Worm (Caenorhabditis elegans) whole organism, mixed stage, embryonic: Measurements from ENCODE around the gene srh-141.

ENCODE experiments used
- M03D4.4 ChIP-seq: sonication (generic microtip); optimal IDR thresholded peaks from 2 replicates; lab custom pipeline; 2017; ENCODE audit warnings: mild to moderate bottlenecking, missing genetic modification characterization, missing compliant biosample characterization
- bed-3 ChIP-seq: fragments of 200-800 bp; sonication (Bioruptor generic); optimal IDR thresholded peaks from 3 replicates; lab custom pipeline; 2018; ENCODE audit warnings: mild to moderate bottlenecking, missing genetic modification characterization, moderate library complexity, missing compliant biosample characterization
- blmp-1 ChIP-seq: fragments of 150-350 bp; optimal IDR thresholded peaks from 2 replicates; lab custom pipeline; 2014; ENCODE audit warnings: missing biosample characterization, missing genetic modification characterization
- ceh-39 ChIP-seq: fragments of 150-350 bp; optimal IDR thresholded peaks from 2 replicates; lab custom pipeline; 2014; ENCODE audit warnings: missing biosample characterization, missing genetic modification characterization
- ceh-43 ChIP-seq: fragments of 200-800 bp; sonication (Bioruptor generic); optimal IDR thresholded peaks from 2 replicates; lab custom pipeline; 2018; ENCODE audit warnings: mild to moderate bottlenecking, missing genetic modification characterization, moderate library complexity, missing compliant biosample characterization
- ceh-83 ChIP-seq: fragments of 200-800 bp; sonication (Bioruptor generic); optimal IDR thresholded peaks from 2 replicates; lab custom pipeline; 2018; ENCODE audit warnings: mild to moderate bottlenecking, missing genetic modification characterization, missing compliant biosample characterization
- ces-1 ChIP-seq: fragments of 150-350 bp; optimal IDR thresholded peaks from 2 replicates; lab custom pipeline; 2014; ENCODE audit warnings: missing biosample characterization, missing genetic modification reagents, missing genetic modification characterization
- cnd-1 ChIP-seq: fragments of 200-800 bp; sonication (Bioruptor generic); optimal IDR thresholded peaks from 2 replicates; lab custom pipeline; 2018; ENCODE audit warnings: mild to moderate bottlenecking, missing genetic modification characterization, missing compliant biosample characterization
- drap-1 ChIP-seq: fragments of 200-800 bp; sonication (Bioruptor generic); optimal IDR thresholded peaks from 3 replicates; lab custom pipeline; 2018; ENCODE audit warnings: mild to moderate bottlenecking, missing genetic modification characterization, missing compliant biosample characterization
- flh-1 ChIP-seq: fragments of 200-800 bp; sonication (Bioruptor generic); optimal IDR thresholded peaks from 2 replicates; lab custom pipeline; 2018; ENCODE audit warnings: mild to moderate bottlenecking, missing genetic modification characterization, moderate library complexity, missing compliant biosample characterization
- ham-2 ChIP-seq: fragments of 200-800 bp; sonication (Bioruptor generic); optimal IDR thresholded peaks from 2 replicates; lab custom pipeline; 2018; ENCODE audit warnings: mild to moderate bottlenecking, missing genetic modification characterization, missing compliant biosample characterization
- hlh-1 ChIP-seq: fragments of 150-350 bp; optimal IDR thresholded peaks from 2 replicates; lab custom pipeline; 2014; ENCODE audit warnings: missing biosample characterization, missing genetic modification reagents, missing genetic modification characterization
- lin-13 ChIP-seq: fragments of 150-350 bp; optimal IDR thresholded peaks from 2 replicates; lab custom pipeline; 2014; ENCODE audit warnings: missing biosample characterization, missing genetic modification characterization
- lin-32 ChIP-seq: fragments of 200-800 bp; sonication (Bioruptor generic); optimal IDR thresholded peaks from 2 replicates; lab custom pipeline; 2018; ENCODE audit warnings: mild to moderate bottlenecking, missing genetic modification characterization, missing compliant biosample characterization
- mab-5 ChIP-seq: fragments of 150-350 bp; optimal IDR thresholded peaks from 2 replicates; lab custom pipeline; 2014; ENCODE audit warnings: missing biosample characterization, missing genetic modification characterization
- mep-1 ChIP-seq: fragments of 150-350 bp; optimal IDR thresholded peaks from 2 replicates; lab custom pipeline; 2017; ENCODE audit warnings: missing biosample characterization, missing genetic modification reagents, missing genetic modification characterization, inconsistent platforms
- mls-2 ChIP-seq: sonication (generic microtip); optimal IDR thresholded peaks from 2 replicates; lab custom pipeline; 2016; ENCODE audit warnings: mild to moderate bottlenecking, missing genetic modification characterization, moderate library complexity, missing compliant biosample characterization
- nhr-12 ChIP-seq: fragments of 150-350 bp; optimal IDR thresholded peaks from 2 replicates; lab custom pipeline; 2014; ENCODE audit warnings: missing biosample characterization, missing genetic modification characterization
- nhr-2 ChIP-seq: fragments of 150-350 bp; optimal IDR thresholded peaks from 2 replicates; lab custom pipeline; 2014; ENCODE audit warnings: missing biosample characterization, missing genetic modification characterization
- nhr-237 ChIP-seq: fragments of 150-350 bp; optimal IDR thresholded peaks from 2 replicates; lab custom pipeline; 2014; ENCODE audit warnings: missing biosample characterization, missing genetic modification characterization
- nhr-28 ChIP-seq: fragments of 150-350 bp; optimal IDR thresholded peaks from 2 replicates; lab custom pipeline; 2014; ENCODE audit warnings: missing biosample characterization, missing genetic modification characterization
- nhr-76 ChIP-seq: sonication (generic microtip); optimal IDR thresholded peaks from 2 replicates; lab custom pipeline; 2017; ENCODE audit warnings: missing biosample characterization, missing genetic modification characterization
- pha-4 ChIP-seq: fragments of 150-350 bp; optimal IDR thresholded peaks from 2 replicates; lab custom pipeline; 2018; ENCODE audit warnings: missing biosample characterization, missing genetic modification reagents, missing genetic modification characterization
- sem-2 ChIP-seq: fragments of 200-800 bp; sonication (Bioruptor generic); optimal IDR thresholded peaks from 2 replicates; lab custom pipeline; 2018; ENCODE audit warnings: mild to moderate bottlenecking, missing genetic modification characterization, missing compliant biosample characterization
- snpc-4 ChIP-seq: fragments of 150-350 bp; optimal IDR thresholded peaks from 2 replicates; lab custom pipeline; 2014; ENCODE audit warnings: missing biosample characterization, missing genetic modification characterization
- sptf-1 ChIP-seq: sonication (generic microtip); optimal IDR thresholded peaks from 2 replicates; lab custom pipeline; 2017; ENCODE audit warnings: mild to moderate bottlenecking, missing genetic modification characterization, moderate library complexity, missing compliant biosample characterization
- tbx-8 ChIP-seq: fragments of 200-800 bp; sonication (Bioruptor generic); optimal IDR thresholded peaks from 2 replicates; lab custom pipeline; 2018; ENCODE audit warnings: mild to moderate bottlenecking, missing genetic modification characterization, moderate library complexity, missing compliant biosample characterization
- unc-120 ChIP-seq: sonication (generic microtip); optimal IDR thresholded peaks from 2 replicates; lab custom pipeline; 2017; ENCODE audit warnings: missing genetic modification characterization, missing compliant biosample characterization; ENCODE audit not compliant: poor library complexity, severe bottlenecking
- unc-39 ChIP-seq: fragments of 150-350 bp; optimal IDR thresholded peaks from 2 replicates; lab custom pipeline; 2014; ENCODE audit warnings: missing biosample characterization, missing genetic modification characterization
- unc-62 ChIP-seq: fragments of 150-350 bp; optimal IDR thresholded peaks from 2 replicates; lab custom pipeline; 2014; ENCODE audit warnings: missing biosample characterization, missing genetic modification reagents, missing genetic modification characterization
- zip-8 ChIP-seq: fragments of 150-350 bp; optimal IDR thresholded peaks from 2 replicates; lab custom pipeline; 2014; ENCODE audit warnings: missing biosample characterization, missing genetic modification characterization
- ztf-11 ChIP-seq: fragments of 150-350 bp; optimal IDR thresholded peaks from 2 replicates; lab custom pipeline; 2014; ENCODE audit warnings: missing biosample characterization, missing genetic modification characterization

Gene srh-141

DNA sequence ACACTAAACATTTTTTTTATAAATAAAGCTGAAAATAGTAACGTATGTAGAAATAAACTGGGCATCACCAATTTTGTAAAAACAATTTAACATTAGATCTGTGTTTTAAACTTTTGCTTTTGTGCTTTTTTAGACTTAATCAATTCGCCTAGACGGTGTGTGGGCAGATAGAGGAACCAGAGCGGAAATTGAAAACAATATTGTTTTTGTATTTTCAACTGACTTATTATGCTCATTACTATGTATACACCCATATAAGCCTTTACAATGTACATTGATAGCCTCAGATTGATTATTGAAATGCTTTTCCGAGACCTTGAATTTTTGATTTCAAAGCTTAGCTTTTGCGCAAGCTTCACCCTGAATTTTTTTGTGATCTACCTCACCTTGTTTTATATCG lies 13.8 kb upstream of the srh-141 start, which contains the start of gene str-73:
Gene str-73, plus strand, starts transcription at position 301 of the 400 bp plus-strand sequence.
- TF ChIP-seq tbx-8 (GFP tag; lab: Kevin White, UChicago) (no peak), zip-8 (tag; lab: Kevin White, UChicago) (no peak), mls-2 (no peak), nhr-28 (no peak), ztf-11 (tag; lab: Kevin White, UChicago) (no peak), nhr-2 (tag; lab: Kevin White, UChicago) (no peak), mab-5 (tag; lab: Kevin White, UChicago) (no peak), sptf-1 (no peak), flh-1 (GFP tag; lab: Kevin White, UChicago) (no peak)

DNA sequence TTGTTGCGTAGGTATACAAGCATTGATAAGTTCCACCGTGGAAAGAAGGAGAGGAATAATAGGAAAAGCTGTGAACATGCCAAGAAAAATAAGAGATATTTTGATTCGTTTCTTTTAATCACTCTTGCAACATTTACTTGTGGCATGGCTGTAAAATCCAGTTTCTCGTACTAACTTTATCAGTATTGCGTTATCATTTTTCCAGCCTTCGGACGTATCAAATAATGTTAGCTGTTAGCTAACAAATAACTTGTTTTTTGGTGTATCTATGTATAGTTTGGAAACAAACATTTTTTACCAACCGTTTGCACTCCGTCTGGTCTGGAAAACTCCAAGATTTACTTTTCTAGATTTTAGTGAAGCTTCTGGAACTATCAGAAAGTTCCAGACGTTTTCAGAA lies 10.3 kb upstream of the srh-141 start, which contains the start of gene clec-234:
Gene clec-234, minus strand, starts transcription at position 101 of the 400 bp plus-strand sequence.
- TF ChIP-seq flh-1 (GFP tag; lab: Kevin White, UChicago) (no peak), ceh-43 (no peak), nhr-2 (tag; lab: Kevin White, UChicago) (no peak), M03D4.4 (tag; lab: Kevin White, UChicago) (no peak), ztf-11 (tag; lab: Kevin White, UChicago) (no peak), mls-2 (no peak), zip-8 (tag; lab: Kevin White, UChicago) (no peak), nhr-28 (no peak), ces-1 (GFP tag; lab: Kevin White, UChicago) (no peak), bed-3 (GFP tag; lab: Kevin White, UChicago) (no peak), drap-1 (GFP tag; lab: Kevin White, UChicago) (no peak), cnd-1 (tag; lab: Kevin White, UChicago) (no peak), hlh-1 (tag; lab: Kevin White, UChicago) (no peak), nhr-76 (tag; lab: Kevin White, UChicago) (no peak)
- TF ChIP-seq, all 35 proteins: peak for 0

DNA sequence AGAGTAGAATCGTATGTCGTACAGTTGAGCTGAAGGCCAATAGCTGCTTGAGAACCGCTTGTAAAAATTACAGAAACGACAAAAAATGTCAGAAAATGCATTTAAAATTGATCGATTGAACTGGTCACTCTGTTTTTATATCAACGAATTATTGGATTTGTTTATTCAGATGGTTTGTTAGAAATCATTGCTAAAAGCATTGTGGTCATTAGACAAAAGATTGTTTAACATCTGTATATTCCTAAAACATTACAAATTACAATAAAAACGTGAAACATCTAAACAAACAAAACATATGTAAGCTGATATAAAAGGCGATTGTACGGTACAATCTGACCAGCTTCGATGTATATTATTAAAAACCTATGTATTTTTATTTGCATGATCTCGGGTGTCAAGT lies 8.2 kb upstream of the srh-141 start, which contains the start of the genes F26D2.13 and F26D2.14:
Gene F26D2.13, minus strand, starts transcription at position 101 of the 400 bp plus-strand sequence.
Gene F26D2.14, plus strand, starts transcription at position 346 of the 400 bp plus-strand sequence.
- TF ChIP-seq unc-120 (no peak), ham-2 (no peak), lin-13 (tag; lab: Kevin White, UChicago) (no peak), nhr-2 (tag; lab: Kevin White, UChicago) (no peak), mls-2 (no peak), ztf-11 (tag; lab: Kevin White, UChicago) (no peak), tbx-8 (GFP tag; lab: Kevin White, UChicago) (no peak), nhr-12 (tag; lab: Kevin White, UChicago) (no peak), hlh-1 (tag; lab: Kevin White, UChicago) (no peak)

DNA sequence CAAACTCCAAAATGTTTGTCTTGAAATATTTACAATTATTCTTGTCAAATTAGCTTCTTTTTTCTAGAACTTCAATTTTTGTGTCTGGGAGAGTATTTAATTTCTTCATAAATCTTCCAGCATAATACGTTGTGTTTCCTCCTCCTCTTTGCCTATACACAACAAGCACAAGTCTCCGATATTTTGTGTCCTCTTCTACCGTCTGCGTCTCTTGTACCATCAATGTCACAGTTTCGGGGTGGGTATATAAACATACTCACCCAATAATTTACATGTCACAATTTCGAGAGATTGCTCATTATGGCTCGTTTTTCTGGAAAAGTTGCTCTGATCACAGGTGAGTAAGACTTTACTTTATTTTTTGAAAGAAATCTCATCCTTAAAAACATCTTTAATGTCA lies 6.2 kb upstream of the srh-141 start, which contains the start of gene F26D2.15:
Gene F26D2.15, plus strand, starts transcription at position 301 of the 400 bp plus-strand sequence.
- TF ChIP-seq pha-4 = no peak

DNA sequence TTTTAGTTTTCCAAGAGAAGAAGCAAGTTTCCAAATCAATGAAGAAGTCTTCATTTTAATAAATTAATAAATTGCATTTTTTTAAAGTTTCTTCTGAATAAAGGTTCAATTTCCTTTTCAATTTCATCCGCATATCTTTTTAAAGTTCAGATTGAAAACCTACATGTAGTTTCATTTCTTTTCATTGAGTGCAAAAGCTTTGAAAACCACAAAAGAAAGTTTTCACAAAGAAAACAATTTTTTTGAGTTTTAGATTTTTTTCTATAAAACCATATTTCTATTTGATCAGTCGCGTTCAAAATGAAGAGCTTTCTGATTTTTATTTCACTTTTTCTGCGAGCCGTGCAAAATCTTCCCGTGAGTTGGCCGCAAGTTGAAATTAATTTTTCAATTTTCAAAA lies 1.9 kb downstream of the srh-141 start, which contains the start of gene T08G3.6:
Gene T08G3.6, plus strand, starts transcription at position 301 of the 400 bp plus-strand sequence.
- no peak for TF ChIP-seq mep-1 (tag; lab: Kevin White, UChicago)
- TF ChIP-seq nhr-28 = no peak
- TF ChIP-seq nhr-237 = no peak
- no peak for TF ChIP-seq ham-2
- TF ChIP-seq bed-3 (GFP tag; lab: Kevin White, UChicago) = no peak
- no peak for TF ChIP-seq ceh-39 (tag; lab: Kevin White, UChicago)
- TF ChIP-seq hlh-1 (tag; lab: Kevin White, UChicago) = no peak
- TF ChIP-seq unc-120 = no peak

DNA sequence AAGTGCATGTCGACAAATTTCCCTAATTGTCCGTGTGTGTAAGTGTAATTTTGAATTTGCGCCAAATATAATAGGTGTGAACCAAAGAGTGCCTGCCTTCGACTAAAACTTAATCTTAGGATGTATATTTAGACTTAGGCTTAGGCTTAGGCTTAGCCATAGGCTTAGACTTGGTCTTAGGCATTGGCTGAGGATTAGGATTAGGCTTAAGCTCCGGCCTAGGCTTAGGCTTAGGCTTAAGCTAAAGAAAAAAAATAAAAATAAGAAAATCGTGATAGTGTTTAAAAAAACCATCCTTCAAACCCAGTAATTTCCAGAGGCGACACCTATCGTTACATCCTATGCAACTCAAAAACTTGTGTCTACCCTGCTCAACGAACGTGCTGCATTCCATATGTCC lies 2.5 kb downstream of the srh-141 start:
- TF ChIP-seq ces-1 (GFP tag; lab: Kevin White, UChicago) = no peak
- TF ChIP-seq mab-5 (tag; lab: Kevin White, UChicago) = no peak
- no peak for TF ChIP-seq lin-32 (GFP tag; lab: Kevin White, UChicago)
- TF ChIP-seq sptf-1 = no peak
- no peak for TF ChIP-seq zip-8 (tag; lab: Kevin White, UChicago)
- TF ChIP-seq unc-39 = no peak
- TF ChIP-seq nhr-237 = no peak
- TF ChIP-seq M03D4.4 (tag; lab: Kevin White, UChicago) = no peak
- no peak for TF ChIP-seq unc-120
- no peak for TF ChIP-seq sem-2 (GFP tag; lab: Kevin White, UChicago)
- no peak for TF ChIP-seq drap-1 (GFP tag; lab: Kevin White, UChicago)
- TF ChIP-seq unc-62 (GFP tag; lab: Kevin White, UChicago) = no peak
- TF ChIP-seq ceh-83 (GFP tag; lab: Kevin White, UChicago) = no peak
- no peak for TF ChIP-seq mep-1 (tag; lab: Kevin White, UChicago)
- no peak for TF ChIP-seq blmp-1 (tag; lab: Kevin White, UChicago)
- TF ChIP-seq ceh-39 (tag; lab: Kevin White, UChicago) = no peak
- no peak for TF ChIP-seq lin-13 (tag; lab: Kevin White, UChicago)
- no peak for TF ChIP-seq snpc-4 (tag; lab: Kevin White, UChicago)
- TF ChIP-seq nhr-28 = no peak
- TF ChIP-seq ceh-43 = no peak
